Fruit fly (Drosophila melanogaster): ENCODE measurements around the gene oc.

Gene oc

dm6 chrX:8656550-8657431 is 6.3 kb upstream of the oc start:
- no peak for TF ChIP-seq psq (optimal IDR thresholded peaks at IDR 0.05)
- no peak for TF ChIP-seq h (optimal IDR thresholded peaks at IDR 0.05)

- TF ChIP-seq Myc (optimal IDR thresholded peaks at IDR 0.05) (no peak), ttk (optimal IDR thresholded peaks at IDR 0.05) (no peak), h (optimal IDR thresholded peaks at IDR 0.05) (no peak), psq (optimal IDR thresholded peaks at IDR 0.05) (no peak), Sin3A (optimal IDR thresholded peaks at IDR 0.05) (no peak), insv (optimal IDR thresholded peaks at IDR 0.05) (no peak)
These were observed 4.7 kb upstream of the oc start for dm6 chrX:8655228-8655627.

dm6 chrX:8653955-8654589 is 3.6 kb upstream of the oc start:
- TF ChIP-seq Sin3A (optimal IDR thresholded peaks at IDR 0.05) (no peak), h (optimal IDR thresholded peaks at IDR 0.05) (no peak), ttk (optimal IDR thresholded peaks at IDR 0.05) (no peak), insv (optimal IDR thresholded peaks at IDR 0.05) (no peak), psq (optimal IDR thresholded peaks at IDR 0.05) (no peak), Myc (optimal IDR thresholded peaks at IDR 0.05) (no peak)

dm6 chrX:8640636-8641216 is 9.8 kb downstream of the oc start:
- TF ChIP-seq psq (optimal IDR thresholded peaks at IDR 0.05) = no peak
- no peak for TF ChIP-seq h (optimal IDR thresholded peaks at IDR 0.05)
- TF ChIP-seq ttk (optimal IDR thresholded peaks at IDR 0.05) = no peak
- no peak for TF ChIP-seq insv (optimal IDR thresholded peaks at IDR 0.05)
- no peak for TF ChIP-seq Myc (optimal IDR thresholded peaks at IDR 0.05)
- no peak for TF ChIP-seq Sin3A (optimal IDR thresholded peaks at IDR 0.05)

dm6 chrX:8637013-8637412 is 13.5 kb downstream of the oc start:
- no peak for TF ChIP-seq Sin3A (optimal IDR thresholded peaks at IDR 0.05)
- TF ChIP-seq psq (optimal IDR thresholded peaks at IDR 0.05) = no peak
- TF ChIP-seq Myc (optimal IDR thresholded peaks at IDR 0.05) = no peak
- no peak for TF ChIP-seq insv (optimal IDR thresholded peaks at IDR 0.05)
- TF ChIP-seq h (optimal IDR thresholded peaks at IDR 0.05) = no peak
- TF ChIP-seq ttk (optimal IDR thresholded peaks at IDR 0.05) = no peak

dm6 chrX:8636114-8636929 is 14.2 kb downstream of the oc start:
- TF ChIP-seq Sin3A (optimal IDR thresholded peaks at IDR 0.05) (no peak), h (optimal IDR thresholded peaks at IDR 0.05) (no peak), psq (optimal IDR thresholded peaks at IDR 0.05) (no peak), insv (optimal IDR thresholded peaks at IDR 0.05) (no peak), Myc (optimal IDR thresholded peaks at IDR 0.05) (no peak), ttk (optimal IDR thresholded peaks at IDR 0.05) (no peak)

dm6 chrX:8634789-8635188 is 15.7 kb downstream of the oc start:
- TF ChIP-seq psq (optimal IDR thresholded peaks at IDR 0.05) = no peak
- no peak for TF ChIP-seq Myc (optimal IDR thresholded peaks at IDR 0.05)
- TF ChIP-seq h (optimal IDR thresholded peaks at IDR 0.05) = no peak
- no peak for TF ChIP-seq insv (optimal IDR thresholded peaks at IDR 0.05)
- TF ChIP-seq ttk (optimal IDR thresholded peaks at IDR 0.05) = no peak
- no peak for TF ChIP-seq Sin3A (optimal IDR thresholded peaks at IDR 0.05)

dm6 chrX:8627171-8627570 is 23.3 kb downstream of the oc start:
- TF ChIP-seq h (optimal IDR thresholded peaks at IDR 0.05) = no peak
- no peak for TF ChIP-seq Myc (optimal IDR thresholded peaks at IDR 0.05)
- no peak for TF ChIP-seq psq (optimal IDR thresholded peaks at IDR 0.05)
- no peak for TF ChIP-seq ttk (optimal IDR thresholded peaks at IDR 0.05)
- no peak for TF ChIP-seq Sin3A (optimal IDR thresholded peaks at IDR 0.05)
- no peak for TF ChIP-seq insv (optimal IDR thresholded peaks at IDR 0.05)

dm6 chrX:8624867-8625266 is 25.6 kb downstream of the oc start:
- TF ChIP-seq h (optimal IDR thresholded peaks at IDR 0.05) = no peak
- TF ChIP-seq psq (optimal IDR thresholded peaks at IDR 0.05) = no peak
- TF ChIP-seq insv (optimal IDR thresholded peaks at IDR 0.05) = no peak
- TF ChIP-seq Myc (optimal IDR thresholded peaks at IDR 0.05) = no peak
- TF ChIP-seq Sin3A (optimal IDR thresholded peaks at IDR 0.05) = no peak
- TF ChIP-seq ttk (optimal IDR thresholded peaks at IDR 0.05) = no peak

- TF ChIP-seq ttk (optimal IDR thresholded peaks at IDR 0.05) = no peak
- TF ChIP-seq Sin3A (optimal IDR thresholded peaks at IDR 0.05) = no peak
- TF ChIP-seq insv (optimal IDR thresholded peaks at IDR 0.05) = no peak
- no peak for TF ChIP-seq psq (optimal IDR thresholded peaks at IDR 0.05)
- TF ChIP-seq Myc (optimal IDR thresholded peaks at IDR 0.05) = no peak
- TF ChIP-seq h (optimal IDR thresholded peaks at IDR 0.05) = no peak
These were observed 28.1 kb downstream of the oc start for dm6 chrX:8622419-8622818.

dm6 chrX:8616787-8617432 is 33.6 kb downstream of the oc start:
- TF ChIP-seq psq (optimal IDR thresholded peaks at IDR 0.05) (no peak), h (optimal IDR thresholded peaks at IDR 0.05) (no peak), Sin3A (optimal IDR thresholded peaks at IDR 0.05) (no peak), Myc (optimal IDR thresholded peaks at IDR 0.05) (no peak), insv (optimal IDR thresholded peaks at IDR 0.05) (no peak), ttk (optimal IDR thresholded peaks at IDR 0.05) (no peak)

Measured in Kc167 (cell line).